Worm (Caenorhabditis elegans): ENCODE results near the gene math-7.

Gene math-7

ce11 chrII:1844552-1844951 lies 41.7 kb downstream of the math-7 start:
- no peak for TF ChIP-seq unc-39 (tag; optimal IDR thresholded peaks at IDR 0.05)
- no peak for TF ChIP-seq sma-3 (GFP tag; optimal IDR thresholded peaks at IDR 0.05)
- TF ChIP-seq nhr-129 (tag; optimal IDR thresholded peaks at IDR 0.05): no peak
- no peak for TF ChIP-seq zag-1 (tag; optimal IDR thresholded peaks at IDR 0.05)
- TF ChIP-seq elt-1 (tag; optimal IDR thresholded peaks at IDR 0.05): no peak
- TF ChIP-seq blmp-1 (tag; optimal IDR thresholded peaks at IDR 0.05; ENCODE audit: insufficient read depth): no peak
- no peak for TF ChIP-seq unc-62 (GFP tag; optimal IDR thresholded peaks at IDR 0.05)
- TF ChIP-seq elt-3 (tag; optimal IDR thresholded peaks at IDR 0.05): no peak
- no peak for TF ChIP-seq nhr-25 (tag; optimal IDR thresholded peaks at IDR 0.05)

- TF ChIP-seq lin-11 (tag; optimal IDR thresholded peaks at IDR 0.05) (no peak), sma-9 (GFP tag; optimal IDR thresholded peaks at IDR 0.05) (peak; percentile 36), sma-9 (tag; optimal IDR thresholded peaks at IDR 0.05) (no peak), ztf-1 (GFP tag; conservative IDR thresholded peaks at IDR 0.05) (no peak), gmeb-1 (tag; optimal IDR thresholded peaks at IDR 0.05) (no peak), zag-1 (tag; optimal IDR thresholded peaks at IDR 0.05) (no peak), skn-1 (tag; optimal IDR thresholded peaks at IDR 0.05) (peak; percentile 65), alr-1 (tag; optimal IDR thresholded peaks at IDR 0.05) (no peak), elt-1 (tag; optimal IDR thresholded peaks at IDR 0.05) (no peak), nhr-6 (tag; optimal IDR thresholded peaks at IDR 0.05) (no peak), sem-4 (tag; optimal IDR thresholded peaks at IDR 0.05) (no peak), crh-2 (tag; optimal IDR thresholded peaks at IDR 0.05) (peak; percentile 36), R02D3.7 (tag; optimal IDR thresholded peaks at IDR 0.05) (no peak), lin-13 (GFP tag; optimal IDR thresholded peaks at IDR 0.05) (no peak), fos-1 (tag; optimal IDR thresholded peaks at IDR 0.05) (peak; percentile 80), elt-3 (tag; optimal IDR thresholded peaks at IDR 0.05) (no peak)
Measured at ce11 chrII:1842894-1843293, 43.4 kb downstream of the math-7 start, which contains the start of the genes C52E2.5 and C52E2.4. TSS of gene C52E2.5 (minus strand) at chrII:1842936. TSS of gene C52E2.4 (plus strand) at chrII:1843145.

- TF ChIP-seq ztf-1 (GFP tag; conservative IDR thresholded peaks at IDR 0.05) (no peak), nhr-129 (tag; optimal IDR thresholded peaks at IDR 0.05) (no peak), peb-1 (tag; optimal IDR thresholded peaks at IDR 0.05) (no peak), sma-9 (GFP tag; optimal IDR thresholded peaks at IDR 0.05) (no peak), sma-9 (tag; optimal IDR thresholded peaks at IDR 0.05) (no peak), ztf-4 (tag; optimal IDR thresholded peaks at IDR 0.05) (no peak), unc-39 (tag; optimal IDR thresholded peaks at IDR 0.05) (no peak), ama-1 (optimal IDR thresholded peaks at IDR 0.05) (no peak), sem-4 (tag; optimal IDR thresholded peaks at IDR 0.05) (no peak), nhr-25 (tag; optimal IDR thresholded peaks at IDR 0.05) (no peak), nhr-11 (tag; optimal IDR thresholded peaks at IDR 0.05) (no peak), egl-27 (tag; optimal IDR thresholded peaks at IDR 0.05) (no peak)
Measured at ce11 chrII:1836204-1836603, 50.1 kb downstream of the math-7 start, which contains the start of gene T08E11.1. TSS of gene T08E11.1 (plus strand) at chrII:1836504.
